Worm (Caenorhabditis elegans): ENCODE measurements around the gene Y49F6B.19.

ce11 chrII:3540151-3540550 lies 28.0 kb upstream of the Y49F6B.19 start:
- TF ChIP-seq ceh-36 (tag; optimal IDR thresholded peaks at IDR 0.05), result no peak
- no peak for TF ChIP-seq tra-4 (tag; optimal IDR thresholded peaks at IDR 0.05)
- TF ChIP-seq ama-1 (optimal IDR thresholded peaks at IDR 0.05), result no peak
- no peak for TF ChIP-seq tbx-11 (GFP tag; IDR thresholded peaks at IDR 0.05)
- TF ChIP-seq pes-1 (GFP tag; IDR thresholded peaks at IDR 0.05), result no peak
- TF ChIP-seq F13C5.2 (tag; optimal IDR thresholded peaks at IDR 0.05), result no peak
- no peak for TF ChIP-seq flt-1 (GFP tag; IDR thresholded peaks at IDR 0.05)
- TF ChIP-seq ets-7 (tag; optimal IDR thresholded peaks at IDR 0.05), result no peak
